Worm (Caenorhabditis elegans): Measurements from ENCODE around the gene gly-1.
A peak's percentile ranks its signal among the peaks of the same experiment; 100 is the strongest.

Gene gly-1

DNA sequence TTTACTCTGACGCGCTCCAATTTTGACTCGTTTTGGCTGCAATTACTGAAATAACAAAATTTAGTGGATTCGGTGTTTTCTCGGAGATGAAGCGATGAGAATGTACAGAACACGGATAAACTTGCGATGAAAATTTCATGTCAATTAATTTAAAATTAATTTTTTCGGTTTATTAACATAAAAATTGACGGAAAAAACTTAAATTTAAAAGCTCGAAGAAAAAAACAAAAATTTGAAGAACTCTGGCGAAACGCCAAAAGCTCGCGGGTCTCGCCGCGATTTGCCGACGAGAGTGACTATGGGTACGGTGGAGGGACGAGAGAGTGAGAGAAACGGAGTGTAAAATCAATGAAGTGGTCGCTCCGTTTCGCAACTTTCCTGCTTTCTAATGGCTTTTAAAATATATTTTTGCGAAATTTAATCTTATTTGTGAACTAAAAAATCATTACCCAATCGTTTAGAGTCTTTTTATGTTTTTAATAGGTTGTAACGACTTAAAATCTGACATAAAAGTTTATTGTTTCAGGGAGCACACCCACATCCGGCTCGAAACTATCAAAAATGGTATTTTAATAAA is 33.2 kb downstream of the gly-1 start, which contains the start of the genes gmps-1 and cap-2 (continued):
- TF ChIP-seq mel-28 (tag; optimal IDR thresholded peaks at IDR 0.05; ENCODE audit: borderline replicate concordance) (peak; percentile 43), nhr-179 (tag; optimal IDR thresholded peaks at IDR 0.05) (no peak), let-607 (tag; optimal IDR thresholded peaks at IDR 0.05) (peak; percentile 55 to 85), F37B4.10 (GFP tag; IDR thresholded peaks at IDR 0.05) (no peak), lin-35 (GFP tag; optimal IDR thresholded peaks at IDR 0.05) (peak; percentile 15 to 96 (median 75)), snpc-1.1 (tag; optimal IDR thresholded peaks at IDR 0.05; ENCODE audit: insufficient read depth) (peak; percentile 64), attf-3 (GFP tag; conservative IDR thresholded peaks at IDR 0.05) (peak; percentile 78), dox-1 (GFP tag; IDR thresholded peaks at IDR 0.05) (peak; percentile 97), hlh-12 (tag; optimal IDR thresholded peaks at IDR 0.05) (no peak), bed-1 (GFP tag; IDR thresholded peaks at IDR 0.05) (no peak), lsy-27 (tag; optimal IDR thresholded peaks at IDR 0.05; ENCODE audit: borderline replicate concordance, insufficient read depth) (no peak), nhr-90 (tag; optimal IDR thresholded peaks at IDR 0.05) (peak; percentile 19), ets-4 (GFP tag; optimal IDR thresholded peaks at IDR 0.05) (no peak), chd-7 (tag; optimal IDR thresholded peaks at IDR 0.05) (peak; percentile 89), ceh-79 (tag; optimal IDR thresholded peaks at IDR 0.05) (no peak), nhr-80 (tag; optimal IDR thresholded peaks at IDR 0.05) (peak; percentile 45), F57A8.1 (GFP tag; optimal IDR thresholded peaks at IDR 0.05) (no peak), athp-1 (tag; optimal IDR thresholded peaks at IDR 0.05) (peak; percentile 98), Y79H2A.3 (GFP tag; conservative IDR thresholded peaks at IDR 0.05) (no peak), ztf-18 (tag; optimal IDR thresholded peaks at IDR 0.05) (peak; percentile 71), ekl-4 (GFP tag; IDR thresholded peaks at IDR 0.05) (peak; percentile 96), lin-40 (tag; optimal IDR thresholded peaks at IDR 0.05) (peak; percentile 97), mes-4 (tag; optimal IDR thresholded peaks at IDR 0.05) (no peak), nhr-27 (tag; optimal IDR thresholded peaks at IDR 0.05) (no peak), cebp-2 (GFP tag; IDR thresholded peaks at IDR 0.05) (peak; percentile 81; the same call in 1 of the 2 replicates), snpc-1.3 (tag; optimal IDR thresholded peaks at IDR 0.05; ENCODE audit: insufficient read depth) (peak; percentile 75), hmg-20 (GFP tag; IDR thresholded peaks at IDR 0.05) (peak; percentile 93), egrh-3 (GFP tag; IDR thresholded peaks at IDR 0.05) (peak; percentile 51), zim-3 (tag; optimal IDR thresholded peaks at IDR 0.05) (no peak), ama-1 (optimal IDR thresholded peaks at IDR 0.05) (no peak), ama-1 (GFP tag; optimal IDR thresholded peaks at IDR 0.05) (peak in 1 of 2 experiments; percentile 62), ztf-6 (GFP tag; IDR thresholded peaks at IDR 0.05) (peak; percentile 55; the same call in 1 of the 2 replicates), F55B11.4 (tag; optimal IDR thresholded peaks at IDR 0.05; ENCODE audit: borderline replicate concordance, insufficient read depth) (no peak), F49E8.2 (tag; optimal IDR thresholded peaks at IDR 0.05; ENCODE audit: insufficient read depth) (peak; percentile 85), nfyb-1 (GFP tag; IDR thresholded peaks at IDR 0.05) (peak; percentile 98), ZK185.1 (tag; optimal IDR thresholded peaks at IDR 0.05; ENCODE audit: poor library complexity, severe bottlenecking) (peak; percentile 94), Y53G8AR.9 (GFP tag; conservative IDR thresholded peaks at IDR 0.05) (peak; percentile 98), lin-26 (GFP tag; IDR thresholded peaks at IDR 0.05) (peak; percentile 76), ceh-40 (GFP tag; IDR thresholded peaks at IDR 0.05) (no peak), pha-4 (tag; optimal IDR thresholded peaks at IDR 0.05) (peak; percentile 71), unc-62 (GFP tag; optimal IDR thresholded peaks at IDR 0.05) (no peak), ztf-25 (GFP tag; IDR thresholded peaks at IDR 0.05) (peak; percentile 67; the same call in 1 of the 2 replicates), madf-10 (tag; optimal IDR thresholded peaks at IDR 0.05) (peak; percentile 79), akir-1 (GFP tag; optimal IDR thresholded peaks at IDR 0.05) (no peak), ztf-26 (tag; optimal IDR thresholded peaks at IDR 0.05) (peak; percentile 91), dpff-1 (tag; optimal IDR thresholded peaks at IDR 0.05) (no peak), ceh-91 (GFP tag; IDR thresholded peaks at IDR 0.05) (peak; percentile 82)
